Worm (Caenorhabditis elegans) whole organism, young adult: ENCODE data around the gene hsp-3.

ENCODE experiments used
- C17E4.6 ChIP-seq: fragments of 200-800 bp; sonication (Bioruptor generic); IDR thresholded peaks from 2 replicates; pipeline ENCODE4 v1.3.6; 2022; ENCODE audit warnings: missing genetic modification reagents, missing genetic modification characterization, missing compliant biosample characterization
- F22D6.2 ChIP-seq: sonication (generic microtip); optimal IDR thresholded peaks from 2 replicates; lab custom pipeline; 2016; ENCODE audit warnings: mild to moderate bottlenecking, missing genetic modification characterization, missing compliant biosample characterization
- F33H1.4 ChIP-seq: fragments of 200-800 bp; sonication (Bioruptor generic); IDR thresholded peaks from 2 replicates; pipeline ENCODE4 v1.3.6; 2022; ENCODE audit warnings: missing genetic modification reagents, missing genetic modification characterization, missing compliant biosample characterization
- F37B4.10 ChIP-seq: fragments of 200-800 bp; sonication (Bioruptor generic); IDR thresholded peaks from 2 replicates; pipeline ENCODE4 v1.3.6; 2022; ENCODE audit warnings: missing genetic modification characterization, missing compliant biosample characterization
- F49E8.2 ChIP-seq: sonication (generic microtip); optimal IDR thresholded peaks from 3 replicates; lab custom pipeline; 2017; ENCODE audit warnings: missing genetic modification characterization, mild to moderate bottlenecking, missing compliant biosample characterization, antibody characterized with exemption, moderate library complexity; ENCODE audit not compliant: insufficient read depth
- K11D2.4 ChIP-seq: fragments of 200-800 bp; sonication (Bioruptor generic); IDR thresholded peaks from 2 replicates; pipeline ENCODE4 v1.3.6; 2022; ENCODE audit warnings: missing genetic modification reagents, missing genetic modification characterization, missing compliant biosample characterization
- K12H6.12 ChIP-seq: fragments of 200-800 bp; sonication (Bioruptor generic); optimal IDR thresholded peaks from 2 replicates; lab custom pipeline; 2018; ENCODE audit warnings: mild to moderate bottlenecking, missing genetic modification characterization, missing compliant biosample characterization
- Y53F4B.3 ChIP-seq: fragments of 200-800 bp; sonication (Bioruptor generic); IDR thresholded peaks from 2 replicates; pipeline ENCODE4 v1.3.6; 2022; ENCODE audit warnings: missing genetic modification reagents, missing genetic modification characterization, missing compliant biosample characterization
- Y53G8AR.9 ChIP-seq: fragments of 200-800 bp; sonication (Bioruptor generic); conservative IDR thresholded peaks from 2 replicates; pipeline ENCODE4 v1.3.6; 2022; ENCODE audit warnings: missing genetic modification reagents, missing genetic modification characterization, missing compliant biosample characterization
- Y79H2A.3 ChIP-seq: fragments of 200-800 bp; sonication (Bioruptor generic); conservative IDR thresholded peaks from 2 replicates; pipeline ENCODE4 v1.3.6; 2022; ENCODE audit warnings: missing genetic modification reagents, missing genetic modification characterization, missing compliant biosample characterization
- aptf-2 ChIP-seq: fragments of 200-800 bp; sonication (Bioruptor generic); conservative IDR thresholded peaks from 2 replicates; pipeline ENCODE4 v1.3.6; 2022; ENCODE audit warnings: missing genetic modification reagents, missing genetic modification characterization, missing compliant biosample characterization
- attf-3 ChIP-seq: fragments of 200-800 bp; sonication (Bioruptor generic); conservative IDR thresholded peaks from 2 replicates; pipeline ENCODE4 v1.3.6; 2022; ENCODE audit warnings: missing genetic modification reagents, missing genetic modification characterization, missing compliant biosample characterization
- attf-5 ChIP-seq: fragments of 200-800 bp; sonication (Bioruptor generic); optimal IDR thresholded peaks from 2 replicates; lab custom pipeline; 2018; ENCODE audit warnings: mild to moderate bottlenecking, missing genetic modification characterization, missing compliant biosample characterization
- cebp-2 ChIP-seq: fragments of 200-800 bp; sonication (Bioruptor generic); IDR thresholded peaks from 2 replicates; pipeline ENCODE4 v1.3.6; 2022; ENCODE audit warnings: missing genetic modification characterization, missing compliant biosample characterization
- ceh-100 ChIP-seq: fragments of 200-800 bp; sonication (Bioruptor generic); IDR thresholded peaks from 2 replicates; pipeline ENCODE4 v1.3.6; 2022; ENCODE audit warnings: missing genetic modification reagents, missing genetic modification characterization, missing compliant biosample characterization
- ceh-27 ChIP-seq: fragments of 200-800 bp; sonication (Bioruptor generic); optimal IDR thresholded peaks from 2 replicates; lab custom pipeline; 2018; ENCODE audit warnings: mild to moderate bottlenecking, missing genetic modification characterization, moderate library complexity, missing compliant biosample characterization
- ceh-58 ChIP-seq: fragments of 200-800 bp; sonication (Bioruptor generic); IDR thresholded peaks from 2 replicates; pipeline ENCODE4 v1.3.6; 2022; ENCODE audit warnings: missing genetic modification characterization, missing compliant biosample characterization
- ceh-79 ChIP-seq: sonication (generic microtip); optimal IDR thresholded peaks from 2 replicates; lab custom pipeline; 2017; ENCODE audit warnings: mild to moderate bottlenecking, missing genetic modification characterization, missing compliant biosample characterization
- dox-1 ChIP-seq: fragments of 200-800 bp; sonication (Bioruptor generic); IDR thresholded peaks from 2 replicates; pipeline ENCODE4 v1.3.6; 2022; ENCODE audit warnings: missing genetic modification reagents, missing genetic modification characterization, missing compliant biosample characterization
- dpl-1 ChIP-seq: fragments of 150-350 bp; optimal IDR thresholded peaks from 2 replicates; lab custom pipeline; 2014; ENCODE audit warnings: missing biosample characterization, missing genetic modification reagents, missing genetic modification characterization
- egl-44 ChIP-seq: fragments of 200-800 bp; sonication (Bioruptor generic); IDR thresholded peaks from 2 replicates; pipeline ENCODE4 v1.3.6; 2022; ENCODE audit warnings: missing genetic modification reagents, missing genetic modification characterization, missing compliant biosample characterization
- egrh-3 ChIP-seq: fragments of 200-800 bp; sonication (Bioruptor generic); IDR thresholded peaks from 2 replicates; pipeline ENCODE4 v1.3.6; 2022; ENCODE audit warnings: missing genetic modification reagents, missing genetic modification characterization, missing compliant biosample characterization
- ekl-4 ChIP-seq: fragments of 200-800 bp; sonication (Bioruptor generic); IDR thresholded peaks from 2 replicates; pipeline ENCODE4 v1.3.6; 2022; ENCODE audit warnings: missing genetic modification reagents, missing genetic modification characterization, missing compliant biosample characterization
- hsf-1 ChIP-seq: fragments of 200-800 bp; sonication (Bioruptor generic); IDR thresholded peaks from 2 replicates; pipeline ENCODE4 v1.3.6; 2022; ENCODE audit warnings: missing genetic modification reagents, missing genetic modification characterization, missing compliant biosample characterization
- lag-1 ChIP-seq: fragments of 200-800 bp; sonication (Bioruptor generic); IDR thresholded peaks from 2 replicates; pipeline ENCODE4 v1.3.6; 2022; ENCODE audit warnings: missing genetic modification reagents, missing genetic modification characterization, missing compliant biosample characterization
- lsl-1 ChIP-seq: fragments of 200-800 bp; sonication (Bioruptor generic); optimal IDR thresholded peaks from 2 replicates; lab custom pipeline; 2018; ENCODE audit warnings: mild to moderate bottlenecking, missing genetic modification characterization, moderate library complexity, missing compliant biosample characterization
- madf-8 ChIP-seq: fragments of 200-800 bp; sonication (Bioruptor generic); conservative IDR thresholded peaks from 2 replicates; pipeline ENCODE4 v1.3.6; 2022; ENCODE audit warnings: missing genetic modification reagents, missing genetic modification characterization, missing compliant biosample characterization
- mxl-1 ChIP-seq: sonication (generic microtip); optimal IDR thresholded peaks from 2 replicates; lab custom pipeline; 2016; ENCODE audit warnings: missing genetic modification characterization, missing compliant biosample characterization
- nfya-2 ChIP-seq: fragments of 200-800 bp; sonication (Bioruptor generic); IDR thresholded peaks from 2 replicates; pipeline ENCODE4 v1.3.6; 2022; ENCODE audit warnings: missing genetic modification reagents, missing genetic modification characterization, missing compliant biosample characterization
- nfyb-1 ChIP-seq: fragments of 200-800 bp; sonication (Bioruptor generic); IDR thresholded peaks from 2 replicates; pipeline ENCODE4 v1.3.6; 2022; ENCODE audit warnings: missing genetic modification reagents, missing genetic modification characterization, missing compliant biosample characterization
- nhr-120 ChIP-seq: fragments of 200-800 bp; sonication (Bioruptor generic); IDR thresholded peaks from 2 replicates; pipeline ENCODE4 v1.3.6; 2022; ENCODE audit warnings: missing genetic modification characterization, missing compliant biosample characterization
- nhr-80 ChIP-seq: sonication (generic microtip); optimal IDR thresholded peaks from 2 replicates; lab custom pipeline; 2016; ENCODE audit warnings: missing genetic modification characterization, missing compliant biosample characterization
- nhr-90 ChIP-seq: sonication (generic microtip); optimal IDR thresholded peaks from 2 replicates; lab custom pipeline; 2016; ENCODE audit warnings: missing genotype, mild to moderate bottlenecking, missing genetic modification characterization, missing compliant biosample characterization
- rcor-1 ChIP-seq: fragments of 200-800 bp; sonication (Bioruptor generic); IDR thresholded peaks from 2 replicates; pipeline ENCODE4 v1.3.6; 2022; ENCODE audit warnings: missing genetic modification reagents, missing genetic modification characterization, missing compliant biosample characterization
- sdz-38 ChIP-seq: sonication (generic microtip); optimal IDR thresholded peaks from 2 replicates; lab custom pipeline; 2016; ENCODE audit warnings: missing genotype, missing genetic modification characterization, missing compliant biosample characterization
- tbp1 ChIP-seq: fragments of 200-800 bp; sonication (Bioruptor generic); optimal IDR thresholded peaks from 2 replicates; lab custom pipeline; 2018; ENCODE audit warnings: mild to moderate bottlenecking, missing genetic modification characterization, missing compliant biosample characterization
- tbx-9 ChIP-seq: sonication (generic microtip); optimal IDR thresholded peaks from 2 replicates; lab custom pipeline; 2016; ENCODE audit warnings: borderline replicate concordance, missing genetic modification characterization, inconsistent platforms, missing compliant biosample characterization
- tlf-1 ChIP-seq: fragments of 200-800 bp; sonication (Bioruptor generic); optimal IDR thresholded peaks from 2 replicates; lab custom pipeline; 2018; ENCODE audit warnings: mild to moderate bottlenecking, missing genetic modification characterization, missing compliant biosample characterization
- unc-130 ChIP-seq: sonication (generic microtip); optimal IDR thresholded peaks from 2 replicates; lab custom pipeline; 2016; ENCODE audit warnings: missing genetic modification reagents, missing genetic modification characterization, missing compliant biosample characterization
- unc-62 ChIP-seq: fragments of 150-350 bp; optimal IDR thresholded peaks from 2 replicates; lab custom pipeline; 2014; ENCODE audit warnings: missing biosample characterization, missing genetic modification reagents, missing genetic modification characterization
- xnd-1 ChIP-seq: sonication (generic microtip); optimal IDR thresholded peaks from 2 replicates; lab custom pipeline; 2016; ENCODE audit warnings: missing genotype, missing genetic modification reagents, missing genetic modification characterization, missing compliant biosample characterization
- zfh-2 ChIP-seq: fragments of 200-800 bp; sonication (Bioruptor generic); conservative IDR thresholded peaks from 2 replicates; pipeline ENCODE4 v1.3.6; 2022; ENCODE audit warnings: missing genetic modification reagents, missing genetic modification characterization, missing compliant biosample characterization
- ztf-25 ChIP-seq: fragments of 200-800 bp; sonication (Bioruptor generic); IDR thresholded peaks from 2 replicates; pipeline ENCODE4 v1.3.6; 2022; ENCODE audit warnings: missing genetic modification reagents, missing genetic modification characterization, missing compliant biosample characterization

The hsp-3 gene

ce11 chrX:6103297-6103696 lies 11.4 kb upstream of the hsp-3 start, which contains the start of gene C15H9.11:
Gene C15H9.11 (minus strand): TSS chrX:6103397.
- TF ChIP-seq egl-44: no peak
- TF ChIP-seq ceh-100 (GFP tag; lab: Robert Waterston, UW): no peak
- no peak for TF ChIP-seq lag-1 (GFP tag; lab: Robert Waterston, UW)
- TF ChIP-seq madf-8 (GFP tag; lab: Robert Waterston, UW): no peak
- no peak for TF ChIP-seq K12H6.12 (tag; lab: Kevin White, UChicago)

ce11 chrX:6100395-6101099 lies 8.6 kb upstream of the hsp-3 start:
- TF ChIP-seq Y53F4B.3 (GFP tag; lab: Robert Waterston, UW) (no peak), nhr-80 (tag; lab: Kevin White, UChicago) (peak; percentile 75), nhr-120 (GFP tag; lab: Robert Waterston, UW) (no peak), dox-1 (peak; percentile 29; the same call in 1 of the 2 replicates), Y53G8AR.9 (GFP tag; lab: Robert Waterston, UW) (no peak), F22D6.2 (no peak)

- TF ChIP-seq hsf-1 (GFP tag; lab: Robert Waterston, UW) (no peak), unc-130 (GFP tag; lab: Kevin White, UChicago) (no peak), zfh-2 (GFP tag; lab: Robert Waterston, UW) (no peak), nfya-2 (no peak), unc-62 (GFP tag; lab: Kevin White, UChicago) (peak; percentile 53), ztf-25 (GFP tag; lab: Robert Waterston, UW) (no peak), nhr-80 (tag; lab: Kevin White, UChicago) (peak; percentile 66), F33H1.4 (GFP tag; lab: Robert Waterston, UW) (no peak), egl-44 (no peak), tbx-9 (no peak)
Observed at ce11 chrX:6098420-6098819, 6.5 kb upstream of the hsp-3 start.

ce11 chrX:6097551-6097950 lies 5.6 kb upstream of the hsp-3 start, which contains the start of gene C15H9.4:
Gene C15H9.4 (plus strand): TSS chrX:6097643.
- TF ChIP-seq ceh-58 (GFP tag; lab: Robert Waterston, UW): no peak
- TF ChIP-seq lsl-1 (GFP tag; lab: Kevin White, UChicago): no peak
- TF ChIP-seq dox-1: 0 out of 2 replicates have a peak, but pooled peaks have one; percentile 22
- no peak for TF ChIP-seq nhr-80 (tag; lab: Kevin White, UChicago)
- no peak for TF ChIP-seq K11D2.4 (GFP tag; lab: Robert Waterston, UW)
- TF ChIP-seq Y79H2A.3 (GFP tag; lab: Robert Waterston, UW): no peak
- TF ChIP-seq cebp-2: no peak
- TF ChIP-seq xnd-1 (tag; lab: Kevin White, UChicago): no peak
- peak; percentile 26 for TF ChIP-seq tbp1 (GFP tag; lab: Kevin White, UChicago)
- TF ChIP-seq ceh-79: no peak
- TF ChIP-seq hsf-1 (GFP tag; lab: Robert Waterston, UW): no peak
- no peak for TF ChIP-seq tbx-9
- no peak for TF ChIP-seq rcor-1 (GFP tag; lab: Robert Waterston, UW)
- peak; percentile 71; the same call in 1 of the 2 replicates for TF ChIP-seq nfyb-1
- no peak for TF ChIP-seq egrh-3 (GFP tag; lab: Robert Waterston, UW)
- TF ChIP-seq aptf-2 (GFP tag; lab: Robert Waterston, UW): no peak
- no peak for TF ChIP-seq ekl-4 (GFP tag; lab: Robert Waterston, UW)
- TF ChIP-seq lag-1 (GFP tag; lab: Robert Waterston, UW): no peak
- TF ChIP-seq dpl-1 (GFP tag; lab: Kevin White, UChicago): no peak
- no peak for TF ChIP-seq nhr-90 (tag; lab: Kevin White, UChicago)
- TF ChIP-seq zfh-2 (GFP tag; lab: Robert Waterston, UW): peak; percentile 31; the same call in 1 of the 2 replicates
- no peak for TF ChIP-seq tlf-1 (GFP tag; lab: Kevin White, UChicago)
- no peak for TF ChIP-seq sdz-38 (tag; lab: Kevin White, UChicago)
- TF ChIP-seq attf-5 (GFP tag; lab: Kevin White, UChicago): no peak
- peak; percentile 51 for TF ChIP-seq ceh-27 (GFP tag; lab: Kevin White, UChicago)
- TF ChIP-seq attf-3: no peak
- TF ChIP-seq C17E4.6 (GFP tag; lab: Robert Waterston, UW): no peak
- no peak for TF ChIP-seq mxl-1 (tag; lab: Kevin White, UChicago)
- no peak for TF ChIP-seq F49E8.2
- TF ChIP-seq F37B4.10: no peak
